Worm (Caenorhabditis elegans) whole organism, mixed stage, embryonic: Measurements from ENCODE around the gene Y53F4B.12.
"Not testable (repeated sequence)": the region's sequence is repeated elsewhere in the genome, so short reads cannot be mapped to it uniquely, and the experiment has no call there.

Source experiments
- M03D4.4 ChIP-seq: sonication (generic microtip); optimal IDR thresholded peaks from 2 replicates; lab custom pipeline; 2017; ENCODE audit warnings: mild to moderate bottlenecking, missing genetic modification characterization, missing compliant biosample characterization
- bed-3 ChIP-seq: fragments of 200-800 bp; sonication (Bioruptor generic); optimal IDR thresholded peaks from 3 replicates; lab custom pipeline; 2018; ENCODE audit warnings: mild to moderate bottlenecking, missing genetic modification characterization, moderate library complexity, missing compliant biosample characterization
- ces-1 ChIP-seq: fragments of 150-350 bp; optimal IDR thresholded peaks from 2 replicates; lab custom pipeline; 2014; ENCODE audit warnings: missing biosample characterization, missing genetic modification reagents, missing genetic modification characterization
- cnd-1 ChIP-seq: fragments of 200-800 bp; sonication (Bioruptor generic); optimal IDR thresholded peaks from 2 replicates; lab custom pipeline; 2018; ENCODE audit warnings: mild to moderate bottlenecking, missing genetic modification characterization, missing compliant biosample characterization
- drap-1 ChIP-seq: fragments of 200-800 bp; sonication (Bioruptor generic); optimal IDR thresholded peaks from 3 replicates; lab custom pipeline; 2018; ENCODE audit warnings: mild to moderate bottlenecking, missing genetic modification characterization, missing compliant biosample characterization
- elt-1 ChIP-seq: sonication (generic microtip); optimal IDR thresholded peaks from 2 replicates; lab custom pipeline; 2017; ENCODE audit warnings: missing genetic modification characterization, mild to moderate bottlenecking, missing compliant biosample characterization, antibody characterized with exemption, moderate library complexity, borderline replicate concordance; ENCODE audit not compliant: insufficient read depth
- elt-3 ChIP-seq: fragments of 150-350 bp; optimal IDR thresholded peaks from 2 replicates; lab custom pipeline; 2014; ENCODE audit warnings: missing biosample characterization, missing genetic modification characterization
- flh-1 ChIP-seq: fragments of 200-800 bp; sonication (Bioruptor generic); optimal IDR thresholded peaks from 2 replicates; lab custom pipeline; 2018; ENCODE audit warnings: mild to moderate bottlenecking, missing genetic modification characterization, moderate library complexity, missing compliant biosample characterization
- ham-2 ChIP-seq: fragments of 200-800 bp; sonication (Bioruptor generic); optimal IDR thresholded peaks from 2 replicates; lab custom pipeline; 2018; ENCODE audit warnings: mild to moderate bottlenecking, missing genetic modification characterization, missing compliant biosample characterization
- hlh-1 ChIP-seq: fragments of 150-350 bp; optimal IDR thresholded peaks from 2 replicates; lab custom pipeline; 2014; ENCODE audit warnings: missing biosample characterization, missing genetic modification reagents, missing genetic modification characterization
- lin-13 ChIP-seq: fragments of 150-350 bp; optimal IDR thresholded peaks from 2 replicates; lab custom pipeline; 2014; ENCODE audit warnings: missing biosample characterization, missing genetic modification characterization
- lin-32 ChIP-seq: fragments of 200-800 bp; sonication (Bioruptor generic); optimal IDR thresholded peaks from 2 replicates; lab custom pipeline; 2018; ENCODE audit warnings: mild to moderate bottlenecking, missing genetic modification characterization, missing compliant biosample characterization
- lsy-2 ChIP-seq: fragments of 150-350 bp; optimal IDR thresholded peaks from 2 replicates; lab custom pipeline; 2014; ENCODE audit warnings: missing biosample characterization, missing genetic modification characterization
- mep-1 ChIP-seq: fragments of 150-350 bp; optimal IDR thresholded peaks from 2 replicates; lab custom pipeline; 2017; ENCODE audit warnings: missing biosample characterization, missing genetic modification reagents, missing genetic modification characterization, inconsistent platforms
- mls-2 ChIP-seq: sonication (generic microtip); optimal IDR thresholded peaks from 2 replicates; lab custom pipeline; 2016; ENCODE audit warnings: mild to moderate bottlenecking, missing genetic modification characterization, moderate library complexity, missing compliant biosample characterization
- nhr-2 ChIP-seq: fragments of 150-350 bp; optimal IDR thresholded peaks from 2 replicates; lab custom pipeline; 2014; ENCODE audit warnings: missing biosample characterization, missing genetic modification characterization
- nhr-28 ChIP-seq: fragments of 150-350 bp; optimal IDR thresholded peaks from 2 replicates; lab custom pipeline; 2014; ENCODE audit warnings: missing biosample characterization, missing genetic modification characterization
- nhr-76 ChIP-seq: sonication (generic microtip); optimal IDR thresholded peaks from 2 replicates; lab custom pipeline; 2017; ENCODE audit warnings: missing biosample characterization, missing genetic modification characterization
- pha-4 ChIP-seq: fragments of 150-350 bp; optimal IDR thresholded peaks from 2 replicates; lab custom pipeline; 2018; ENCODE audit warnings: missing biosample characterization, missing genetic modification reagents, missing genetic modification characterization
- snpc-4 ChIP-seq: fragments of 150-350 bp; optimal IDR thresholded peaks from 2 replicates; lab custom pipeline; 2014; ENCODE audit warnings: missing biosample characterization, missing genetic modification characterization
- sptf-1 ChIP-seq: sonication (generic microtip); optimal IDR thresholded peaks from 2 replicates; lab custom pipeline; 2017; ENCODE audit warnings: mild to moderate bottlenecking, missing genetic modification characterization, moderate library complexity, missing compliant biosample characterization
- tbx-8 ChIP-seq: fragments of 200-800 bp; sonication (Bioruptor generic); optimal IDR thresholded peaks from 2 replicates; lab custom pipeline; 2018; ENCODE audit warnings: mild to moderate bottlenecking, missing genetic modification characterization, moderate library complexity, missing compliant biosample characterization
- unc-39 ChIP-seq: fragments of 150-350 bp; optimal IDR thresholded peaks from 2 replicates; lab custom pipeline; 2014; ENCODE audit warnings: missing biosample characterization, missing genetic modification characterization
- zip-8 ChIP-seq: fragments of 150-350 bp; optimal IDR thresholded peaks from 2 replicates; lab custom pipeline; 2014; ENCODE audit warnings: missing biosample characterization, missing genetic modification characterization
- ztf-11 ChIP-seq: fragments of 150-350 bp; optimal IDR thresholded peaks from 2 replicates; lab custom pipeline; 2014; ENCODE audit warnings: missing biosample characterization, missing genetic modification characterization

Y53F4B.12 gene

DNA sequence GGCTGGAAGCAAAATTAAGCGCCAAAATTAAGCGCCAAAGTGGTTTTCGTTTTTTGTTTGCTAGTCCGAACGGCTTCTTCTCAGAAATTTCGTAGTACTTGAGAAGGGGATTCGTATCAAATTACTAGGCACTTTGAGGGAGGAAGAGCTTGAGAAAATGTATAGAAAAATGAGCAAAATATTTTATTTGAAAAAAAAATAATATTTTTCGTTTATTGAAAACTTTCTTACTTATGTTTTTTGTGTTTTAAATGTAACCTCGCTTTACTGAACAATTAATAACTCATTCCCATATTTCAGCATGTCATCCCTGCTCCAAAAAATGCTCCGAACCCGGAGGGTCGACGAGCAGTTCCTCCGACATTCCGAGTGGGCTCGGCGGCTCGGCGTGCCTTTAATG lies at the start of gene Y53F4B.12:
Gene Y53F4B.12 (plus strand): TSS at position 301 of the 400 bp plus-strand sequence.
- no peak for TF ChIP-seq nhr-28 (tag; lab: Kevin White, UChicago)
- TF ChIP-seq lin-32 (GFP tag; lab: Kevin White, UChicago) = no peak
- TF ChIP-seq hlh-1 (tag; lab: Kevin White, UChicago) = no peak
- no peak for TF ChIP-seq sptf-1
- TF ChIP-seq mls-2 (tag; lab: Kevin White, UChicago) = no peak
- no peak for TF ChIP-seq ztf-11 (tag; lab: Kevin White, UChicago)
- no peak for TF ChIP-seq lin-13 (tag; lab: Kevin White, UChicago)
- TF ChIP-seq cnd-1 (tag; lab: Kevin White, UChicago) = no peak
- TF ChIP-seq M03D4.4 (tag; lab: Kevin White, UChicago) = no peak
- TF ChIP-seq, all 35 proteins: peak for 0

DNA sequence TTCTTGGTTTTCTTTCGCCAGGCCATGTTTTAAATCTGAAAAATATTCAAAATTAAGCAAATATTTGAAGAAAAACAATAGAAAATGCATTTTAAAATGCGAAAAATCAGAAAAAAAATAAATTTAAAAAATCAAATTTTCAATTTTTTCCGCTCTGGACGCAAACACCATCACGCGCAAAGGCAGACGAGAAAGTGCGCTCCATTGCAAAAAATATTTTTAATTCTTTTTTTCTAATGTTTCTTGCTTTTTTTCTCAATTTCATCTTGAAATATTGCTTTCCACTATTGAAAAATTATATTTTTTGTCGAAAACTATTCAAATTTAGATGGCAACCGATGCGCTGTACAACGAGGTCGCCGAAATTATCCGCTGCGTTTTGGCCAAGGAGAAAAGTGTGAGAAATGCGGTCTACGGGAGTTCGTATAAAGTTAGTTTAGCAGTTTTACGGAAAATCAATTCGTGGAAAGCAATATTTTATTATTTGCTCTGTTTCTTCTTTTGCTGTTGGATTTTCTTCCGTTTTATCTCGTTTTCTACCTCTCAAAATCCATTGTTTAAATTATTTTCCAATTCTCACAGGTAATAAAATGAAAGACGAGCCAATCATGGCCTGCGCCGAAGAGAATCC lies 49.6 kb upstream of the Y53F4B.12 start, which contains the start of the genes pole-4, nsun-5 and metl-2:
Gene pole-4 (minus strand): TSS at position 35 of the 631 bp plus-strand sequence.
Gene nsun-5 (plus strand): TSS at position 298 of the 631 bp plus-strand sequence.
Gene metl-2 (plus strand): TSS at position 581 of the 631 bp plus-strand sequence.
- TF ChIP-seq lsy-2 (tag; lab: Kevin White, UChicago) = peak; percentile 70
- TF ChIP-seq mep-1 (tag; lab: Kevin White, UChicago) = peak; percentile 14
- TF ChIP-seq ces-1 = peak; percentile 75
- no peak for TF ChIP-seq pha-4 (tag; lab: Kevin White, UChicago)
- TF ChIP-seq nhr-2 = no peak

DNA sequence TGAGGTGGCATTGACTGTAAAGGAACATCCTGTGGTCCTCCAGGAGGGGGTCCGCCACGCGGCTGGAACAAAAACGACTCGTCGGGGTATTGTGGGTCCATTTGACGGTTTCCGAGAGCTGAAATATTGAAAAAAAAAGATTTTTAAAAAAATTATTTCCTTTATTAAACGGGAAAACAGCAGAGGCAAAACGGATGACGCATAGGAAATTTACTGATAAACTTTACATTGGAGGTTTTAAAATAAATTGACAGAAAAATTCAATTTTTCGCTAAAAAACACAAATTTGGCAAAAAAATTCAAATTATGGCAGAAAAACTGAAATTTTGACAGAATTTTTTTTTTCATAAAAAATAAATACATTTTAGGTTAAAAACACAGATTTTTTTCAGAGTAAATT lies 35.1 kb upstream of the Y53F4B.12 start, which contains the start of gene Y53F4B.5:
Gene Y53F4B.5 (minus strand): TSS at position 101 of the 400 bp plus-strand sequence.
- TF ChIP-seq elt-3 (tag; lab: Kevin White, UChicago) (no peak), elt-1 (tag; lab: Kevin White, UChicago) (no peak), tbx-8 (GFP tag; lab: Kevin White, UChicago) (no peak), nhr-76 (tag; lab: Kevin White, UChicago) (no peak), lsy-2 (tag; lab: Kevin White, UChicago) (no peak), sptf-1 (no peak), lin-32 (GFP tag; lab: Kevin White, UChicago) (no peak), drap-1 (GFP tag; lab: Kevin White, UChicago) (no peak), unc-39 (tag; lab: Kevin White, UChicago) (no peak), nhr-28 (tag; lab: Kevin White, UChicago) (no peak), zip-8 (tag; lab: Kevin White, UChicago) (no peak), pha-4 (tag; lab: Kevin White, UChicago) (no peak), mls-2 (tag; lab: Kevin White, UChicago) (no peak), snpc-4 (tag; lab: Kevin White, UChicago) (no peak), hlh-1 (tag; lab: Kevin White, UChicago) (no peak)

DNA sequence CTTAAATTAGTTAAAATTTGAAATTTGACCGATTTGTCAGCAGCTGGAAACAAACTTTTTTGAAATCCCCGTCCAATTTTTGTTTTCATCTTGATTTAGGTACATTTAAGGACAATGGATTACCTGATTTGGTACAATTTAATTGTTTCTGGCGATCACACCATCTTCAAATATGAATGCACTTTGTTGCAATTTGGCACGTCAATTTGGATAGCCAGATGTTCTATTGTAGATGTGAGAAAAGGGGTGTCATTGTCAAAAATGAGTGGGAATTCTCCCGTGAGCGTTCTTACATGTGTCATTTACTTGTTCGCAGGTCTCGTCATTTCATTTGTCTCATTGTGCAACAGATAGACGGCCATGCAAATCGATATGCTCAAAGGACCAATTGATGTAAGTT lies 30.9 kb upstream of the Y53F4B.12 start, which contains the start of gene Y53F4B.43:
Gene Y53F4B.43 (plus strand): TSS at position 301 of the 400 bp plus-strand sequence.
- TF ChIP-seq elt-1 (tag; lab: Kevin White, UChicago); ces-1; snpc-4 (tag; lab: Kevin White, UChicago): not testable (repeated sequence)

DNA sequence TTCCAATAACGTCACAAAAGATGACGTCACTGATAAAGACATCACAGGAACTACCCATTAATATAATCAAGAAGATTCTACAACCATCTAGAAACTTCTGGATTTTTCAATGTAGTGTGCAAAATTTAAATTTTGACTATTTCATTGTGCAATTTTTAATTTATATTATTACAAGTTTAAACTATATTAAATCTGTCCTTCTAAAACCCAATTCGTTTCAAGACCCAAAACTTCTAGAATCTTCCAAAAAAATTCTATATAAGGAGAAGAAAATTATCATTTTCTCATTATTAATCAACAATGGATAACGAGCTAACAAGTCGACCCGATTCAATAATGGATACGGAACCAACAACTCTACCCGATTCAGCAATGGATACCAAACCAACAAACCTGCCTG lies 26.4 kb upstream of the Y53F4B.12 start, which contains the start of gene Y53F4B.7:
Gene Y53F4B.7 (plus strand): TSS at position 301 of the 400 bp plus-strand sequence.
- TF ChIP-seq ham-2; bed-3 (GFP tag; lab: Kevin White, UChicago); nhr-28 (tag; lab: Kevin White, UChicago): not testable (repeated sequence)

DNA sequence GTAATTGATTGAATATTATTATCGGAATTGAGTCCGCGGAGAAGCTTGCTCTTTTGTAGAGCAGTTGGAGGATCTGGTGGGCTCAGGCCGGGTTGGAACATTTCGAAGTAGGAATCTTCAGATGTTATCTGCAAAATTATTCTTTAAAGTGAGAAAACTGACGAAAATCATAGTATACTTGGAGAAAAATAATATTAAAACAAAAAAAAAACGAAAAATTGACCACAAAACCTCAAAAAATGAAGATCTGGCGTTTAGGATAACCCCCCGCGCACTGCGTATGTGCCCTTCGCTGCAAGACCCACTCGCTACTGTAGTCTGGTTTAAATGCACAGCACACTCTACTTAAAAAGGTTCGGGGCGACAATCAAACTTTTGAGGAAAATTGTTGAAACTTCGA lies 15.6 kb upstream of the Y53F4B.12 start, which contains the start of gene Y53F4B.10:
Gene Y53F4B.10 (minus strand): TSS at position 101 of the 400 bp plus-strand sequence.
- TF ChIP-seq flh-1 (GFP tag; lab: Kevin White, UChicago) = no peak
- no peak for TF ChIP-seq ztf-11 (tag; lab: Kevin White, UChicago)
- no peak for TF ChIP-seq drap-1 (GFP tag; lab: Kevin White, UChicago)
- no peak for TF ChIP-seq M03D4.4 (tag; lab: Kevin White, UChicago)
- TF ChIP-seq snpc-4 (tag; lab: Kevin White, UChicago) = no peak
- no peak for TF ChIP-seq nhr-76 (tag; lab: Kevin White, UChicago)
